Fruit fly (Drosophila melanogaster) whole organism, embryonic: ENCODE data around the gene CG9630.

Experiments used
- BEAF-32 ChIP-seq: fragments of 200-800 bp; sonication (Bioruptor generic); optimal IDR thresholded peaks from 3 replicates; lab custom pipeline; 2017; ENCODE audit warnings: missing biosample characterization, missing genetic modification characterization, mild to moderate bottlenecking, moderate library complexity, missing genetic modification reagents
- CG10274 ChIP-seq: fragments of 200-800 bp; sonication (Bioruptor generic); optimal IDR thresholded peaks from 3 replicates; lab custom pipeline; 2017; ENCODE audit warnings: missing biosample characterization, mild to moderate bottlenecking, missing genetic modification characterization
- CG10462 ChIP-seq: fragments of 200-800 bp; sonication (Bioruptor generic); optimal IDR thresholded peaks from 2 replicates; lab custom pipeline; 2016; ENCODE audit warnings: missing biosample characterization, missing genetic modification characterization
- CG10979 ChIP-seq: fragments of 200-800 bp; sonication (Bioruptor generic); optimal IDR thresholded peaks from 2 replicates; lab custom pipeline; 2018; ENCODE audit warnings: missing biosample characterization, mild to moderate bottlenecking, missing genetic modification characterization, moderate library complexity
- CG1233 ChIP-seq: fragments of 200-800 bp; sonication (Bioruptor generic); optimal IDR thresholded peaks from 4 replicates; lab custom pipeline; 2018; ENCODE audit warnings: missing biosample characterization, mild to moderate bottlenecking, missing genetic modification characterization
- CG1602 ChIP-seq: fragments of 200-800 bp; sonication (Bioruptor generic); optimal IDR thresholded peaks from 3 replicates; lab custom pipeline; 2016; ENCODE audit warnings: missing biosample characterization, missing genetic modification characterization
- CG17568 ChIP-seq: fragments of 200-800 bp; sonication (Bioruptor generic); optimal IDR thresholded peaks from 2 replicates; lab custom pipeline; 2018; ENCODE audit warnings: missing biosample characterization, mild to moderate bottlenecking, missing genetic modification characterization, moderate library complexity
- CG18262 ChIP-seq: fragments of 200-800 bp; optimal IDR thresholded peaks from 3 replicates; lab custom pipeline; 2019; ENCODE audit warnings: missing biosample characterization, mild to moderate bottlenecking, missing genetic modification characterization, moderate library complexity
- CG18764 ChIP-seq: fragments of 200-800 bp; sonication (Bioruptor generic); optimal IDR thresholded peaks from 3 replicates; lab custom pipeline; 2016; ENCODE audit warnings: missing biosample characterization, missing genetic modification characterization
- CG32772 ChIP-seq: fragments of 200-800 bp; sonication (Bioruptor generic); IDR thresholded peaks from 2 replicates; pipeline ENCODE4 v1.3.6; 2022; ENCODE audit warnings: missing biosample characterization, missing genetic modification characterization
- CG34224 ChIP-seq: fragments of 200-800 bp; sonication (Bioruptor generic); IDR thresholded peaks from 3 replicates; pipeline ENCODE4 v1.3.6; 2022; ENCODE audit warnings: missing biosample characterization, missing genetic modification characterization; ENCODE audit not compliant: partially characterized antibody
- CG42726 ChIP-seq: fragments of 200-800 bp; sonication (Bioruptor generic); IDR thresholded peaks from 2 replicates; pipeline ENCODE4 v1.3.6; 2022; ENCODE audit warnings: missing biosample characterization, missing genetic modification characterization; ENCODE audit not compliant: partially characterized antibody
- CG4820 ChIP-seq: fragments of 200-800 bp; sonication (Bioruptor generic); optimal IDR thresholded peaks from 3 replicates; lab custom pipeline; 2016; ENCODE audit warnings: missing biosample characterization, missing genetic modification characterization
- CG7357 ChIP-seq: fragments of 200-800 bp; sonication (Bioruptor generic); IDR thresholded peaks from 3 replicates; pipeline ENCODE4 v1.3.6; 2022; ENCODE audit warnings: missing biosample characterization, missing genetic modification characterization
- CG8290 ChIP-seq, 3 experiments: fragments of 200-800 bp; sonication (Bioruptor generic); optimal IDR thresholded peaks; 2 replicates each; lab custom pipeline; 2016 to 2019; ENCODE audit warnings: missing biosample characterization in 3 of 3, missing genetic modification characterization in 3 of 3, mild to moderate bottlenecking in 2 of 3, moderate library complexity in 1 of 3
- CG8924 ChIP-seq: fragments of 200-800 bp; optimal IDR thresholded peaks from 3 replicates; lab custom pipeline; 2019; ENCODE audit warnings: missing biosample characterization, mild to moderate bottlenecking, missing genetic modification characterization, moderate library complexity
- CG9215 ChIP-seq: fragments of 200-800 bp; sonication (Bioruptor generic); IDR thresholded peaks from 2 replicates; pipeline ENCODE4 v1.3.6; 2022; ENCODE audit warnings: missing biosample characterization, missing genetic modification characterization
- CG9609 ChIP-seq: fragments of 200-800 bp; sonication (Bioruptor generic); optimal IDR thresholded peaks from 3 replicates; lab custom pipeline; 2016; ENCODE audit warnings: missing biosample characterization, missing genetic modification characterization
- Dfd ChIP-seq, 2 experiments: fragments of >200 bp; optimal IDR thresholded peaks; 2 replicates each; lab custom pipeline; 2017; ENCODE audit warnings: missing biosample characterization in 2 of 2, missing genetic modification characterization in 2 of 2
- H2.0 ChIP-seq: fragments of 200-800 bp; sonication (Bioruptor generic); IDR thresholded peaks from 2 replicates; pipeline ENCODE4 v1.3.6; 2022; ENCODE audit warnings: missing biosample characterization, missing genetic modification characterization
- Hey ChIP-seq: fragments of 200-800 bp; sonication (Bioruptor generic); optimal IDR thresholded peaks from 3 replicates; lab custom pipeline; 2018; ENCODE audit warnings: missing biosample characterization, mild to moderate bottlenecking, missing genetic modification characterization
- Hr51 ChIP-seq, 2 experiments: fragments of 200-800 bp; sonication (Bioruptor generic); optimal IDR thresholded peaks; 2 replicates in 1 of 2; 3 replicates in 1 of 2; lab custom pipeline; 2016 to 2018; ENCODE audit warnings: missing biosample characterization in 2 of 2, missing genetic modification characterization in 2 of 2, mild to moderate bottlenecking in 1 of 2, moderate library complexity in 1 of 2
- NC2α ChIP-seq: fragments of 200-800 bp; sonication (Bioruptor generic); optimal IDR thresholded peaks from 2 replicates; lab custom pipeline; 2016; ENCODE audit warnings: missing biosample characterization, missing genetic modification characterization
- NC2β ChIP-seq: fragments of 200-800 bp; sonication (Bioruptor generic); optimal IDR thresholded peaks from 2 replicates; lab custom pipeline; 2016; ENCODE audit warnings: missing biosample characterization, missing genetic modification characterization
- Nf-YC ChIP-seq: fragments of 200-800 bp; optimal IDR thresholded peaks from 3 replicates; lab custom pipeline; 2019; ENCODE audit warnings: missing biosample characterization, mild to moderate bottlenecking, missing genetic modification characterization, moderate library complexity
- Scr ChIP-seq: fragments of 200-800 bp; sonication (Bioruptor generic); IDR thresholded peaks from 2 replicates; pipeline ENCODE4 v1.3.6; 2022; ENCODE audit warnings: missing biosample characterization, missing genetic modification characterization; ENCODE audit not compliant: partially characterized antibody
- Sry-δ ChIP-seq: fragments of 200-800 bp; sonication (Bioruptor generic); optimal IDR thresholded peaks from 2 replicates; lab custom pipeline; 2016; ENCODE audit warnings: missing biosample characterization, missing genetic modification characterization
- YL-1 ChIP-seq: fragments of 200-800 bp; sonication (Bioruptor generic); optimal IDR thresholded peaks from 3 replicates; lab custom pipeline; 2017; ENCODE audit warnings: missing biosample characterization, mild to moderate bottlenecking, missing genetic modification characterization
- bcd ChIP-seq: fragments of 200-800 bp; sonication (Bioruptor generic); optimal IDR thresholded peaks from 2 replicates; lab custom pipeline; 2017; ENCODE audit warnings: missing biosample characterization, mild to moderate bottlenecking, missing genetic modification characterization
- da ChIP-seq: fragments of 200-800 bp; sonication (Bioruptor generic); optimal IDR thresholded peaks from 2 replicates; lab custom pipeline; 2016; ENCODE audit warnings: missing biosample characterization, missing genetic modification characterization
- danr ChIP-seq: fragments of 200-800 bp; sonication (Bioruptor generic); IDR thresholded peaks from 2 replicates; pipeline ENCODE4 v1.3.6; 2022; ENCODE audit warnings: missing biosample characterization, missing genetic modification characterization
- dmrt11E ChIP-seq: fragments of 200-800 bp; sonication (Bioruptor generic); optimal IDR thresholded peaks from 3 replicates; lab custom pipeline; 2018; ENCODE audit warnings: missing biosample characterization, mild to moderate bottlenecking, missing genetic modification characterization, moderate library complexity
- esg ChIP-seq: fragments of 200-800 bp; sonication (Bioruptor generic); conservative IDR thresholded peaks from 2 replicates; pipeline ENCODE4 v1.3.6; 2022; ENCODE audit warnings: missing biosample characterization, missing genetic modification characterization
- fd96Cb ChIP-seq: fragments of 200-800 bp; sonication (Bioruptor generic); optimal IDR thresholded peaks from 2 replicates; lab custom pipeline; 2018; ENCODE audit warnings: missing biosample characterization, mild to moderate bottlenecking, missing genetic modification characterization, moderate library complexity
- gce ChIP-seq: fragments of 200-800 bp; sonication (Bioruptor generic); IDR thresholded peaks from 3 replicates; pipeline ENCODE4 v1.3.6; 2022; ENCODE audit warnings: missing biosample characterization, missing genetic modification characterization
- gfzf ChIP-seq: fragments of 200-800 bp; sonication (Bioruptor generic); optimal IDR thresholded peaks from 2 replicates; lab custom pipeline; 2016; ENCODE audit warnings: missing biosample characterization, mild to moderate bottlenecking, missing genetic modification characterization, moderate library complexity
- insv ChIP-seq, 2 experiments: fragments of 200-800 bp; sonication (Bioruptor generic); optimal IDR thresholded peaks; 3 replicates each; lab custom pipeline; 2016 to 2018; ENCODE audit warnings: missing biosample characterization in 2 of 2, missing genetic modification characterization in 2 of 2
- inv ChIP-seq: fragments of 200-800 bp; sonication (Bioruptor generic); IDR thresholded peaks from 2 replicates; pipeline ENCODE4 v1.3.6; 2022; ENCODE audit warnings: missing biosample characterization, missing genetic modification characterization; ENCODE audit not compliant: partially characterized antibody
- jigr1 ChIP-seq: fragments of 200-800 bp; sonication (Bioruptor generic); IDR thresholded peaks from 3 replicates; pipeline ENCODE4 v1.3.6; 2022; ENCODE audit warnings: missing biosample characterization, missing genetic modification characterization
- kah ChIP-seq: fragments of 200-800 bp; sonication (Bioruptor generic); optimal IDR thresholded peaks from 2 replicates; lab custom pipeline; 2018; ENCODE audit warnings: missing biosample characterization, mild to moderate bottlenecking, missing genetic modification characterization
- nmo ChIP-seq: fragments of 200-800 bp; sonication (Bioruptor generic); optimal IDR thresholded peaks from 2 replicates; lab custom pipeline; 2018; ENCODE audit warnings: missing biosample characterization, mild to moderate bottlenecking, missing genetic modification characterization, moderate library complexity
- oc ChIP-seq: fragments of 200-800 bp; sonication (Bioruptor generic); optimal IDR thresholded peaks from 2 replicates; lab custom pipeline; 2018; ENCODE audit warnings: missing biosample characterization, mild to moderate bottlenecking, missing genetic modification characterization, moderate library complexity
- onecut ChIP-seq: fragments of 200-800 bp; sonication (Bioruptor generic); IDR thresholded peaks from 2 replicates; pipeline ENCODE4 v1.3.6; 2022; ENCODE audit warnings: missing biosample characterization, missing genetic modification characterization
- pum ChIP-seq: fragments of 200-800 bp; sonication (Bioruptor generic); optimal IDR thresholded peaks from 2 replicates; lab custom pipeline; 2016; ENCODE audit warnings: missing biosample characterization, missing genetic modification characterization
- repo ChIP-seq: fragments of 200-800 bp; sonication (Bioruptor generic); optimal IDR thresholded peaks from 2 replicates; lab custom pipeline; 2016; ENCODE audit warnings: missing biosample characterization, missing genetic modification characterization
- slou ChIP-seq: fragments of 200-800 bp; sonication (Bioruptor generic); optimal IDR thresholded peaks from 3 replicates; lab custom pipeline; 2016; ENCODE audit warnings: missing biosample characterization, missing genetic modification characterization
- tgo ChIP-seq: fragments of 200-800 bp; sonication (Bioruptor generic); IDR thresholded peaks from 3 replicates; pipeline ENCODE4 v1.3.6; 2022; ENCODE audit warnings: missing biosample characterization, missing genetic modification characterization
- tx ChIP-seq: fragments of 200-800 bp; sonication (Bioruptor generic); optimal IDR thresholded peaks from 2 replicates; lab custom pipeline; 2016; ENCODE audit warnings: missing biosample characterization, missing genetic modification characterization

Gene CG9630

DNA sequence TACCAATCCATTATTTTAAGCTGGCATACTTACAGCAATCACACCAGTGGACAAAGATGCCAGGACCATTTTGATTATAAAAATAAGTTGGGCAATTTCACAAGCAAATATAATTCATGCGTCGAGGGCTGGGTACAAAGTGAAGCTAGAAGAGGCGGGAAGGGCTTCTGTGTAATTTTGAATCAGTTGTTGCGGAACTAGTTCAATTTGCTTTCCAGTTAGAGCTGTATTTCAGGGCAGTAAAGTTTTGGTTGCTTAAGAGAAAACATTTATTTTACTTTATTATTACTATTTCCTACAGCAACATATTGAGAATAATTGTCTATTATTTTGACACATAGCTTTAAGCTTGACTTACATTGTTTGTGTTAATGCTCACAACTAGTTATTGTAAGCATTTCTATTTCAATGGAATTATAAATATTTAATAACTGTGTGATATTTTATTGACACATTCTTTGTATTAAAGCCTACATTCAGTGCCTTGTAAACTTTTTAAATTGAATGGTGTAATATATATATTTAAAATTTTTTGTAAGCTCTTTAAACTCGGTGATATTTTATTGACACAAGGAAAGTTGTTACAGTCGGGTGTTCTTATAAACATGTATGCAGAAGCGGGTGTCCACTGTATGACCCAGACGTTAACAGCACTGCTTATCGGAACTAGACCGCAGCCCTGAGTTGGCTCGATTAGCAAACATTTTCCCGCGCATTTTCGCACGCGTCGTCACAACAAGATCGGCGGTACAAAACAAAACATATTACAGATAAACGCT lies 5.2 kb downstream of the CG9630 start, which contains the start of the genes RPA1 and Mcm2 (continued):
- TF ChIP-seq Hr51 (GFP tag; optimal IDR thresholded peaks at IDR 0.05; lab: Kevin White, UChicago) (peak in 1 of 2 experiments; percentile 60), CG1233 (GFP tag; lab: Kevin White, UChicago) (peak; percentile 73), slou (GFP tag; lab: Kevin White, UChicago) (peak; percentile 62), NC2β (GFP tag; lab: Kevin White, UChicago) (no peak), CG18764 (GFP tag; lab: Kevin White, UChicago) (peak; percentile 66), inv (no peak), NC2α (GFP tag; lab: Kevin White, UChicago) (no peak), fd96Cb (tag; lab: Kevin White, UChicago) (peak; percentile 63), da (no peak), tx (GFP tag; lab: Kevin White, UChicago) (peak; percentile 10), insv (GFP tag; optimal IDR thresholded peaks at IDR 0.05; lab: Kevin White, UChicago) (peak in 1 of 2 experiments; percentile 82), CG10979 (peak; percentile 66), Sry-δ (GFP tag; lab: Kevin White, UChicago) (no peak), nmo (GFP tag; lab: Kevin White, UChicago) (peak; percentile 87), CG10274 (peak; percentile 6), CG32772 (GFP tag; lab: Robert Waterston, UW) (peak; percentile 70), CG8290 (GFP tag; optimal IDR thresholded peaks at IDR 0.05; lab: Kevin White, UChicago) (peak; percentile 24), CG8290 (tag; optimal IDR thresholded peaks at IDR 0.05; lab: Kevin White, UChicago) (peak in 1 of 2 experiments; percentile 30), YL-1 (GFP tag; lab: Kevin White, UChicago) (peak; percentile 65), oc (tag; lab: Kevin White, UChicago) (peak; percentile 40), danr (GFP tag; lab: Robert Waterston, UW) (no peak; the same call in 1 of the 2 replicates), CG4820 (GFP tag; lab: Kevin White, UChicago) (peak; percentile 74), esg (GFP tag; lab: Robert Waterston, UW) (peak; percentile 82), BEAF-32 (GFP tag; lab: Kevin White, UChicago) (peak; percentile 19), jigr1 (GFP tag; lab: Robert Waterston, UW) (0 out of 3 replicates have a peak, but pooled peaks have one; percentile 51), Hey (no peak), tgo (GFP tag; lab: Robert Waterston, UW) (peak; percentile 83), Scr (GFP tag; lab: Robert Waterston, UW) (peak; percentile 15; the same call in 1 of the 2 replicates), gce (GFP tag; lab: Robert Waterston, UW) (no peak), CG9609 (GFP tag; lab: Kevin White, UChicago) (peak; percentile 67), CG18262 (tag; lab: Kevin White, UChicago) (peak; percentile 84), repo (GFP tag; lab: Kevin White, UChicago) (no peak), bcd (GFP tag; lab: Kevin White, UChicago) (peak; percentile 83), CG10462 (GFP tag; lab: Kevin White, UChicago) (peak; percentile 61), CG42726 (GFP tag; lab: Robert Waterston, UW) (0 out of 2 replicates have a peak, but pooled peaks have one; percentile 38), dmrt11E (tag; lab: Kevin White, UChicago) (peak; percentile 78), CG9215 (GFP tag; lab: Robert Waterston, UW) (peak; percentile 83), CG34224 (no peak), CG1602 (peak; percentile 78), kah (GFP tag; lab: Kevin White, UChicago) (peak; percentile 10), Nf-YC (peak; percentile 80), onecut (GFP tag; lab: Robert Waterston, UW) (peak; percentile 44), pum (peak; percentile 44), CG8924 (tag; lab: Kevin White, UChicago) (peak; percentile 81), CG7357 (GFP tag; lab: Robert Waterston, UW) (peak; percentile 66; the same call in 2 of the 3 replicates), CG17568 (no peak), Dfd (GFP tag; optimal IDR thresholded peaks at IDR 0.05; lab: Kevin White, UChicago) (no peak), gfzf (GFP tag; lab: Kevin White, UChicago) (no peak), H2.0 (GFP tag; lab: Robert Waterston, UW) (peak; percentile 59)
